Fruit fly (Drosophila melanogaster) whole organism, embryonic: ENCODE measurements around the gene Tim8.

ENCODE experiments used
- Abd-B ChIP-seq: fragments of 200-800 bp; sonication (Bioruptor generic); optimal IDR thresholded peaks from 2 replicates; lab custom pipeline; 2018; ENCODE audit warnings: missing biosample characterization, mild to moderate bottlenecking, missing genetic modification characterization, moderate library complexity
- Awh ChIP-seq: fragments of 200-800 bp; sonication (Bioruptor generic); IDR thresholded peaks from 2 replicates; pipeline ENCODE4, ENCODE4 v1.3.6; 2022; ENCODE audit warnings: missing biosample characterization, missing genetic modification characterization
- Blimp-1 ChIP-seq: fragments of 200-800 bp; sonication (Bioruptor generic); optimal IDR thresholded peaks from 3 replicates; lab custom pipeline; 2018; ENCODE audit warnings: missing biosample characterization, missing genetic modification characterization, mild to moderate bottlenecking, moderate library complexity, missing genetic modification reagents
- C15 ChIP-seq: fragments of 200-800 bp; sonication (Bioruptor generic); IDR thresholded peaks from 3 replicates; pipeline ENCODE4 v1.3.6; 2022; ENCODE audit warnings: missing biosample characterization, missing genetic modification characterization
- CG10366 ChIP-seq: fragments of 200-800 bp; sonication (Bioruptor generic); IDR thresholded peaks from 2 replicates; pipeline ENCODE4 v1.3.6; 2022; ENCODE audit warnings: missing biosample characterization, missing genetic modification characterization
- CG12391 ChIP-seq: fragments of 200-800 bp; sonication (Bioruptor generic); optimal IDR thresholded peaks from 3 replicates; lab custom pipeline; 2018; ENCODE audit warnings: missing biosample characterization, mild to moderate bottlenecking, missing genetic modification characterization, moderate library complexity
- CG14860 ChIP-seq: fragments of 200-800 bp; sonication (Bioruptor generic); IDR thresholded peaks from 3 replicates; pipeline ENCODE4 v1.3.6; 2022; ENCODE audit warnings: missing biosample characterization, missing genetic modification characterization; ENCODE audit not compliant: partially characterized antibody
- CG1529 ChIP-seq: fragments of 200-800 bp; sonication (Bioruptor generic); optimal IDR thresholded peaks from 3 replicates; lab custom pipeline; 2018; ENCODE audit warnings: missing biosample characterization, missing genetic modification characterization
- CG16779 ChIP-seq: fragments of 200-800 bp; sonication (Bioruptor generic); IDR thresholded peaks from 2 replicates; pipeline ENCODE4 v1.3.6; 2022; ENCODE audit warnings: missing biosample characterization, missing genetic modification characterization
- CG17328 ChIP-seq: fragments of 200-800 bp; sonication (Bioruptor generic); IDR thresholded peaks from 2 replicates; pipeline ENCODE4 v1.3.6; 2022; ENCODE audit warnings: missing biosample characterization, missing genetic modification characterization
- CG18262 ChIP-seq: fragments of 200-800 bp; optimal IDR thresholded peaks from 3 replicates; lab custom pipeline; 2019; ENCODE audit warnings: missing biosample characterization, mild to moderate bottlenecking, missing genetic modification characterization, moderate library complexity
- CG2129 ChIP-seq: fragments of 200-800 bp; sonication (Bioruptor generic); IDR thresholded peaks from 2 replicates; pipeline ENCODE4 v1.3.6; 2022; ENCODE audit warnings: missing biosample characterization, missing genetic modification characterization; ENCODE audit not compliant: partially characterized antibody
- CG2199 ChIP-seq: fragments of 200-800 bp; sonication (Bioruptor generic); IDR thresholded peaks from 3 replicates; pipeline ENCODE4 v1.3.6; 2022; ENCODE audit warnings: missing biosample characterization, missing genetic modification characterization
- CG3407 ChIP-seq: fragments of 200-800 bp; sonication (Bioruptor generic); optimal IDR thresholded peaks from 2 replicates; lab custom pipeline; 2018; ENCODE audit warnings: missing biosample characterization, mild to moderate bottlenecking, missing genetic modification characterization
- CG34422 ChIP-seq: fragments of 200-800 bp; sonication (Bioruptor generic); IDR thresholded peaks from 3 replicates; pipeline ENCODE4 v1.3.6; 2022; ENCODE audit warnings: missing biosample characterization, missing genetic modification characterization
- CG4854 ChIP-seq: fragments of 200-800 bp; sonication (Bioruptor generic); optimal IDR thresholded peaks from 2 replicates; lab custom pipeline; 2016; ENCODE audit warnings: missing biosample characterization, missing genetic modification characterization, inconsistent platforms
- CG8281 ChIP-seq: fragments of 200-800 bp; sonication (Bioruptor generic); optimal IDR thresholded peaks from 2 replicates; lab custom pipeline; 2018; ENCODE audit warnings: missing biosample characterization, mild to moderate bottlenecking, missing genetic modification characterization, moderate library complexity
- CG8944 ChIP-seq: fragments of 200-800 bp; sonication (Bioruptor generic); optimal IDR thresholded peaks from 3 replicates; lab custom pipeline; 2016; ENCODE audit warnings: missing biosample characterization, missing genetic modification characterization
- CG9215 ChIP-seq: fragments of 200-800 bp; sonication (Bioruptor generic); IDR thresholded peaks from 2 replicates; pipeline ENCODE4 v1.3.6; 2022; ENCODE audit warnings: missing biosample characterization, missing genetic modification characterization
- CkIIα-i1 ChIP-seq: fragments of 200-800 bp; sonication (Bioruptor generic); IDR thresholded peaks from 2 replicates; pipeline ENCODE4 v1.3.6; 2022; ENCODE audit warnings: missing biosample characterization, missing genetic modification characterization
- D ChIP-seq, 2 experiments: fragments of 200-800 bp in 1 of 2; fragments of >200 bp in 1 of 2; sonication (Bioruptor generic) in 1 of 2; optimal IDR thresholded peaks; 2 replicates in 1 of 2; 3 replicates in 1 of 2; lab custom pipeline; 2017; ENCODE audit warnings: mild to moderate bottlenecking in 1 of 2, missing biosample characterization in 1 of 2, missing genetic modification characterization in 1 of 2, missing genetic modification reagents in 1 of 2
- Dip2 ChIP-seq: fragments of 200-800 bp; sonication (Bioruptor generic); IDR thresholded peaks from 2 replicates; pipeline ENCODE4 v1.3.6; 2022; ENCODE audit warnings: missing biosample characterization, missing genetic modification characterization
- ERR ChIP-seq: fragments of 200-800 bp; sonication (Bioruptor generic); optimal IDR thresholded peaks from 2 replicates; lab custom pipeline; 2016; ENCODE audit warnings: missing biosample characterization, missing genetic modification characterization
- GATAe ChIP-seq: fragments of 200-800 bp; sonication (Bioruptor generic); conservative IDR thresholded peaks from 2 replicates; pipeline ENCODE4 v1.3.6; 2022; ENCODE audit warnings: missing biosample characterization, missing genetic modification characterization
- HLH4C ChIP-seq: fragments of 200-800 bp; sonication (Bioruptor generic); IDR thresholded peaks from 3 replicates; pipeline ENCODE4 v1.3.6; 2022; ENCODE audit warnings: missing biosample characterization, missing genetic modification characterization; ENCODE audit not compliant: partially characterized antibody
- Hr51 ChIP-seq, 2 experiments: fragments of 200-800 bp; sonication (Bioruptor generic); optimal IDR thresholded peaks; 2 replicates in 1 of 2; 3 replicates in 1 of 2; lab custom pipeline; 2016 to 2018; ENCODE audit warnings: missing biosample characterization in 2 of 2, missing genetic modification characterization in 2 of 2, mild to moderate bottlenecking in 1 of 2, moderate library complexity in 1 of 2
- Lim3 ChIP-seq: fragments of 200-800 bp; sonication (Bioruptor generic); IDR thresholded peaks from 2 replicates; pipeline ENCODE4 v1.3.6; 2022; ENCODE audit warnings: missing biosample characterization, missing genetic modification characterization
- Max ChIP-seq: fragments of 200-800 bp; sonication (Bioruptor generic); optimal IDR thresholded peaks from 2 replicates; lab custom pipeline; 2016; ENCODE audit warnings: missing biosample characterization, mild to moderate bottlenecking, missing genetic modification characterization
- Myb ChIP-seq: fragments of 200-800 bp; sonication (Bioruptor generic); optimal IDR thresholded peaks from 2 replicates; lab custom pipeline; 2016; ENCODE audit warnings: missing biosample characterization, missing genetic modification characterization
- NC2β ChIP-seq: fragments of 200-800 bp; sonication (Bioruptor generic); optimal IDR thresholded peaks from 2 replicates; lab custom pipeline; 2016; ENCODE audit warnings: missing biosample characterization, missing genetic modification characterization
- Pdp1 ChIP-seq, 2 experiments: fragments of 200-800 bp; sonication (Bioruptor generic); optimal IDR thresholded peaks; 3 replicates each; lab custom pipeline; 2016; ENCODE audit warnings: missing biosample characterization in 2 of 2, missing genetic modification characterization in 2 of 2, mild to moderate bottlenecking in 1 of 2, moderate library complexity in 1 of 2
- Xrp1 ChIP-seq: fragments of 200-800 bp; sonication (Bioruptor generic); IDR thresholded peaks from 2 replicates; pipeline ENCODE4 v1.3.6; 2022; ENCODE audit warnings: missing biosample characterization, missing genetic modification characterization
- ap ChIP-seq: fragments of 200-800 bp; sonication (Bioruptor generic); IDR thresholded peaks from 2 replicates; pipeline ENCODE4 v1.3.6; 2022; ENCODE audit warnings: missing biosample characterization, missing genetic modification characterization
- bbx ChIP-seq: fragments of 200-800 bp; sonication (Bioruptor generic); IDR thresholded peaks from 2 replicates; pipeline ENCODE4 v1.3.6; 2022; ENCODE audit warnings: missing biosample characterization, missing genetic modification characterization; ENCODE audit not compliant: partially characterized antibody
- bcd ChIP-seq: fragments of 200-800 bp; sonication (Bioruptor generic); optimal IDR thresholded peaks from 2 replicates; lab custom pipeline; 2017; ENCODE audit warnings: missing biosample characterization, mild to moderate bottlenecking, missing genetic modification characterization
- crc ChIP-seq: fragments of 200-800 bp; sonication (Bioruptor generic); optimal IDR thresholded peaks from 2 replicates; lab custom pipeline; 2016; ENCODE audit warnings: missing biosample characterization, missing genetic modification characterization
- cwo ChIP-seq: fragments of 200-800 bp; sonication (Bioruptor generic); optimal IDR thresholded peaks from 3 replicates; lab custom pipeline; 2017; ENCODE audit warnings: missing biosample characterization, missing genetic modification characterization, mild to moderate bottlenecking, moderate library complexity, missing genetic modification reagents
- eve ChIP-seq, 2 experiments: fragments of >200 bp; optimal IDR thresholded peaks; 2 replicates each; lab custom pipeline; 2017; ENCODE audit warnings: missing biosample characterization in 2 of 2, missing genetic modification characterization in 2 of 2
- eyg ChIP-seq: fragments of 200-800 bp; sonication (Bioruptor generic); optimal IDR thresholded peaks from 3 replicates; lab custom pipeline; 2016; ENCODE audit warnings: missing biosample characterization, missing genetic modification characterization
- gcm ChIP-seq: fragments of 200-800 bp; sonication (Bioruptor generic); optimal IDR thresholded peaks from 2 replicates; lab custom pipeline; 2019; ENCODE audit warnings: missing biosample characterization, mild to moderate bottlenecking, missing genetic modification characterization, moderate library complexity
- jumu ChIP-seq: fragments of 200-800 bp; sonication (Bioruptor generic); optimal IDR thresholded peaks from 3 replicates; lab custom pipeline; 2016; ENCODE audit warnings: missing biosample characterization, missing genetic modification characterization
- kay ChIP-seq: fragments of 200-800 bp; sonication (Bioruptor generic); optimal IDR thresholded peaks from 2 replicates; lab custom pipeline; 2016; ENCODE audit warnings: missing biosample characterization, missing genetic modification characterization
- maf-S ChIP-seq: fragments of 200-800 bp; sonication (Bioruptor generic); optimal IDR thresholded peaks from 2 replicates; lab custom pipeline; 2016; ENCODE audit warnings: missing biosample characterization, missing genetic modification characterization
- peb ChIP-seq: fragments of 200-800 bp; sonication (Bioruptor generic); IDR thresholded peaks from 2 replicates; pipeline ENCODE4 v1.3.6; 2022; ENCODE audit warnings: missing biosample characterization, missing genetic modification characterization
- run ChIP-seq: fragments of 200-800 bp; sonication (Bioruptor generic); optimal IDR thresholded peaks from 3 replicates; lab custom pipeline; 2018; ENCODE audit warnings: missing biosample characterization, mild to moderate bottlenecking, missing genetic modification characterization
- scrt ChIP-seq: fragments of 200-800 bp; sonication (Bioruptor generic); optimal IDR thresholded peaks from 2 replicates; lab custom pipeline; 2018; ENCODE audit warnings: missing biosample characterization, mild to moderate bottlenecking, missing genetic modification characterization, moderate library complexity
- slou ChIP-seq: fragments of 200-800 bp; sonication (Bioruptor generic); optimal IDR thresholded peaks from 3 replicates; lab custom pipeline; 2016; ENCODE audit warnings: missing biosample characterization, missing genetic modification characterization
- sug ChIP-seq: fragments of 200-800 bp; optimal IDR thresholded peaks from 2 replicates; lab custom pipeline; 2019; ENCODE audit warnings: missing biosample characterization, mild to moderate bottlenecking, missing genetic modification characterization, moderate library complexity
- twi ChIP-seq: fragments of 200-800 bp; optimal IDR thresholded peaks from 2 replicates; lab custom pipeline; 2019; ENCODE audit warnings: missing biosample characterization, mild to moderate bottlenecking, missing genetic modification characterization, moderate library complexity
- yki ChIP-seq: fragments of >200 bp; optimal IDR thresholded peaks from 3 replicates; lab custom pipeline; 2018

Tim8 gene

dm6 chrX:11351351-11351750 lies 16.9 kb upstream of the Tim8 start (continued):
- TF ChIP-seq CG12391 (peak; percentile 89), Hr51 (GFP tag; optimal IDR thresholded peaks at IDR 0.05; lab: Kevin White, UChicago) (peak; percentile 89 to 92), CG10366 (GFP tag; lab: Robert Waterston, UW) (peak; percentile 96), Blimp-1 (GFP tag; lab: Kevin White, UChicago) (peak; percentile 86), maf-S (GFP tag; lab: Kevin White, UChicago) (peak; percentile 90), CG8281 (peak; percentile 75), CG17328 (GFP tag; lab: Robert Waterston, UW) (peak; percentile 97), HLH4C (GFP tag; lab: Robert Waterston, UW) (no peak), CG34422 (GFP tag; lab: Robert Waterston, UW) (peak; percentile 97), Lim3 (peak; percentile 89), D (optimal IDR thresholded peaks at IDR 0.05; lab: Kevin White, UChicago) (no peak), D (GFP tag; optimal IDR thresholded peaks at IDR 0.05; lab: Kevin White, UChicago) (peak; percentile 90), slou (peak; percentile 74), CG4854 (GFP tag; lab: Kevin White, UChicago) (peak; percentile 85), Max (GFP tag; lab: Kevin White, UChicago) (peak; percentile 85), CG1529 (peak; percentile 88), CG8944 (peak; percentile 92), CG2199 (GFP tag; lab: Robert Waterston, UW) (peak; percentile 96), twi (tag; lab: Kevin White, UChicago) (peak; percentile 72), yki (lab: Kevin White, UChicago) (no peak), CG18262 (tag; lab: Kevin White, UChicago) (peak; percentile 87), crc (GFP tag; lab: Kevin White, UChicago) (peak; percentile 87), jumu (peak; percentile 94), Abd-B (GFP tag; lab: Kevin White, UChicago) (peak; percentile 91), NC2β (GFP tag; lab: Kevin White, UChicago) (peak; percentile 88), ap (GFP tag; lab: Robert Waterston, UW) (peak; percentile 94), Xrp1 (GFP tag; lab: Robert Waterston, UW) (peak; percentile 94), CG16779 (GFP tag; lab: Robert Waterston, UW) (peak; percentile 94), bcd (GFP tag; lab: Kevin White, UChicago) (peak; percentile 92), kay (GFP tag; lab: Kevin White, UChicago) (peak; percentile 79), Myb (GFP tag; lab: Kevin White, UChicago) (peak; percentile 82), sug (peak; percentile 82), CG2129 (GFP tag; lab: Robert Waterston, UW) (no peak), CG3407 (GFP tag; lab: Kevin White, UChicago) (peak; percentile 86), Awh (GFP tag; lab: Robert Waterston, UW) (peak; percentile 95), CkIIα-i1 (GFP tag; lab: Robert Waterston, UW) (peak; percentile 72; the same call in 1 of the 2 replicates), CG14860 (GFP tag; lab: Robert Waterston, UW) (no peak), bbx (GFP tag; lab: Robert Waterston, UW) (peak; percentile 18; the same call in 1 of the 2 replicates), GATAe (peak; percentile 67), run (peak; percentile 69), Dip2 (0 out of 2 replicates have a peak, but pooled peaks have one; percentile 32), CG9215 (peak; percentile 87), Pdp1 (GFP tag; optimal IDR thresholded peaks at IDR 0.05; lab: Kevin White, UChicago) (peak; percentile 92 to 93), ERR (peak; percentile 92), eyg (GFP tag; lab: Kevin White, UChicago) (peak; percentile 90), peb (GFP tag; lab: Robert Waterston, UW) (peak; percentile 79), scrt (peak; percentile 81), eve (GFP tag; optimal IDR thresholded peaks at IDR 0.05; lab: Kevin White, UChicago) (no peak), C15 (peak; percentile 80; the same call in 2 of the 3 replicates), cwo (GFP tag; lab: Kevin White, UChicago) (peak; percentile 87), gcm (peak; percentile 85)
